Fruit fly (Drosophila melanogaster) whole organism, prepupa: Measurements from ENCODE around the gene CG14431.

Experiments
- Blimp-1 ChIP-seq: fragments of 200-800 bp; sonication (Bioruptor generic); optimal IDR thresholded peaks from 3 replicates; lab custom pipeline; 2017; ENCODE audit warnings: missing biosample characterization, missing genetic modification characterization, mild to moderate bottlenecking, moderate library complexity, missing genetic modification reagents
- CG11294 ChIP-seq: fragments of 200-800 bp; sonication (Bioruptor generic); IDR thresholded peaks from 2 replicates; pipeline ENCODE4 v1.3.6; 2022; ENCODE audit warnings: missing biosample characterization, missing genetic modification characterization
- CG11762 ChIP-seq: fragments of 200-800 bp; sonication (Bioruptor generic); optimal IDR thresholded peaks from 3 replicates; lab custom pipeline; 2016; ENCODE audit warnings: missing biosample characterization, missing genetic modification characterization; ENCODE audit not compliant: insufficient read depth
- CG11902 ChIP-seq: fragments of 200-800 bp; sonication (Bioruptor generic); optimal IDR thresholded peaks from 3 replicates; lab custom pipeline; 2016; ENCODE audit warnings: missing biosample characterization, missing genetic modification characterization
- CG15336 ChIP-seq: fragments of 200-800 bp; sonication (Bioruptor generic); IDR thresholded peaks from 2 replicates; pipeline ENCODE4 v1.3.6; 2022; ENCODE audit warnings: missing biosample characterization, missing genetic modification characterization
- CG16779 ChIP-seq: fragments of 200-800 bp; sonication (Bioruptor generic); optimal IDR thresholded peaks from 3 replicates; lab custom pipeline; 2017; ENCODE audit warnings: missing biosample characterization, mild to moderate bottlenecking, missing genetic modification characterization
- CG3032 ChIP-seq: fragments of 200-800 bp; optimal IDR thresholded peaks from 2 replicates; lab custom pipeline; 2019; ENCODE audit warnings: missing biosample characterization, mild to moderate bottlenecking, missing genetic modification characterization, moderate library complexity
- CG32006 ChIP-seq: fragments of 200-800 bp; sonication (Bioruptor generic); optimal IDR thresholded peaks from 3 replicates; lab custom pipeline; 2017; ENCODE audit warnings: missing biosample characterization, mild to moderate bottlenecking, missing genetic modification characterization
- CG3919 ChIP-seq: fragments of 200-800 bp; sonication (Bioruptor generic); optimal IDR thresholded peaks from 3 replicates; lab custom pipeline; 2016; ENCODE audit warnings: missing biosample characterization, missing genetic modification characterization
- CG4318 ChIP-seq: fragments of 200-800 bp; sonication (Bioruptor generic); optimal IDR thresholded peaks from 3 replicates; lab custom pipeline; 2017; ENCODE audit warnings: missing biosample characterization, mild to moderate bottlenecking, missing genetic modification characterization
- CG6163 ChIP-seq: fragments of 200-800 bp; sonication (Bioruptor generic); IDR thresholded peaks from 3 replicates; pipeline ENCODE4 v1.3.6; 2022; ENCODE audit warnings: missing biosample characterization, missing genetic modification characterization
- CG7368 ChIP-seq: fragments of 200-800 bp; sonication (Bioruptor generic); optimal IDR thresholded peaks from 3 replicates; lab custom pipeline; 2016; ENCODE audit warnings: missing biosample characterization, missing genetic modification characterization
- CG8119 ChIP-seq: fragments of 200-800 bp; sonication (Bioruptor generic); IDR thresholded peaks from 3 replicates; pipeline ENCODE4 v1.3.6; 2022; ENCODE audit warnings: missing biosample characterization, missing genetic modification characterization
- CG9139 ChIP-seq: fragments of 200-800 bp; sonication (Bioruptor generic); optimal IDR thresholded peaks from 3 replicates; lab custom pipeline; 2017; ENCODE audit warnings: missing biosample characterization, mild to moderate bottlenecking, missing genetic modification characterization
- Eip78C ChIP-seq: fragments of 200-800 bp; sonication (Bioruptor generic); peaks from one replicate; lab custom pipeline; 2016; ENCODE audit warnings: missing biosample characterization, missing genetic modification characterization
- Ets96B ChIP-seq: fragments of 200-800 bp; optimal IDR thresholded peaks from 2 replicates; lab custom pipeline; 2019; ENCODE audit warnings: missing biosample characterization, mild to moderate bottlenecking, missing genetic modification characterization, moderate library complexity
- Lpt ChIP-seq: fragments of 200-800 bp; sonication (Bioruptor generic); optimal IDR thresholded peaks from 3 replicates; lab custom pipeline; 2016; ENCODE audit warnings: missing biosample characterization, missing genetic modification characterization
- Met ChIP-seq: fragments of 200-800 bp; sonication (Bioruptor generic); optimal IDR thresholded peaks from 3 replicates; lab custom pipeline; 2016; ENCODE audit warnings: missing biosample characterization, missing genetic modification characterization
- Smox ChIP-seq: fragments of 200-800 bp; sonication (Bioruptor generic); optimal IDR thresholded peaks from 3 replicates; lab custom pipeline; 2016; ENCODE audit warnings: missing biosample characterization, missing genetic modification characterization
- Sox102F ChIP-seq: fragments of 200-800 bp; sonication (Bioruptor generic); optimal IDR thresholded peaks from 2 replicates; lab custom pipeline; 2016; ENCODE audit warnings: missing biosample characterization, mild to moderate bottlenecking, missing genetic modification characterization
- Sox14 ChIP-seq: fragments of 200-800 bp; sonication (Bioruptor generic); optimal IDR thresholded peaks from 3 replicates; lab custom pipeline; 2016; ENCODE audit warnings: missing biosample characterization, missing genetic modification characterization
- Sox15 ChIP-seq: fragments of 200-800 bp; sonication (Bioruptor generic); optimal IDR thresholded peaks from 3 replicates; lab custom pipeline; 2016; ENCODE audit warnings: missing biosample characterization, missing genetic modification characterization
- achi ChIP-seq: fragments of 200-800 bp; sonication (Bioruptor generic); optimal IDR thresholded peaks from 3 replicates; lab custom pipeline; 2016; ENCODE audit warnings: missing biosample characterization, missing genetic modification characterization
- dac ChIP-seq: fragments of 200-800 bp; sonication (Bioruptor generic); optimal IDR thresholded peaks from 2 replicates; lab custom pipeline; 2017; ENCODE audit warnings: missing biosample characterization, mild to moderate bottlenecking, missing genetic modification characterization
- dsx ChIP-seq: fragments of 200-800 bp; optimal IDR thresholded peaks from 3 replicates; lab custom pipeline; 2019; ENCODE audit warnings: missing biosample characterization, mild to moderate bottlenecking, missing genetic modification characterization, moderate library complexity; ENCODE audit not compliant: poor library complexity, severe bottlenecking
- eg ChIP-seq: fragments of 200-800 bp; sonication (Bioruptor generic); IDR thresholded peaks from 3 replicates; pipeline ENCODE4 v1.3.6; 2022; ENCODE audit warnings: missing biosample characterization, missing genetic modification characterization
- esn ChIP-seq: fragments of 200-800 bp; sonication (Bioruptor generic); optimal IDR thresholded peaks from 2 replicates; lab custom pipeline; 2016; ENCODE audit warnings: missing biosample characterization, mild to moderate bottlenecking, missing genetic modification characterization, moderate library complexity
- fd85E ChIP-seq: fragments of 200-800 bp; sonication (Bioruptor generic); optimal IDR thresholded peaks from 3 replicates; lab custom pipeline; 2016; ENCODE audit warnings: missing biosample characterization, missing genetic modification characterization
- salr ChIP-seq, 2 experiments: fragments of 200-800 bp; sonication (Bioruptor generic); optimal IDR thresholded peaks; 3 replicates each; lab custom pipeline; 2016 to 2018; ENCODE audit warnings: missing biosample characterization in 2 of 2, missing genetic modification characterization in 2 of 2, mild to moderate bottlenecking in 1 of 2
- ss ChIP-seq, 2 experiments: fragments of 200-800 bp; sonication (Bioruptor generic); optimal IDR thresholded peaks; 2 replicates in 1 of 2; 3 replicates in 1 of 2; lab custom pipeline; 2017 to 2018; ENCODE audit warnings: mild to moderate bottlenecking in 2 of 2, missing biosample characterization in 2 of 2, missing genetic modification characterization in 2 of 2, moderate library complexity in 1 of 2
- svp ChIP-seq: fragments of 200-800 bp; sonication (Bioruptor generic); peaks from one replicate; lab custom pipeline; 2016; ENCODE audit warnings: missing biosample characterization, missing genetic modification characterization
- topi ChIP-seq: fragments of 200-800 bp; sonication (Bioruptor generic); optimal IDR thresholded peaks from 3 replicates; lab custom pipeline; 2016; ENCODE audit warnings: missing biosample characterization, missing genetic modification characterization

The CG14431 gene

DNA sequence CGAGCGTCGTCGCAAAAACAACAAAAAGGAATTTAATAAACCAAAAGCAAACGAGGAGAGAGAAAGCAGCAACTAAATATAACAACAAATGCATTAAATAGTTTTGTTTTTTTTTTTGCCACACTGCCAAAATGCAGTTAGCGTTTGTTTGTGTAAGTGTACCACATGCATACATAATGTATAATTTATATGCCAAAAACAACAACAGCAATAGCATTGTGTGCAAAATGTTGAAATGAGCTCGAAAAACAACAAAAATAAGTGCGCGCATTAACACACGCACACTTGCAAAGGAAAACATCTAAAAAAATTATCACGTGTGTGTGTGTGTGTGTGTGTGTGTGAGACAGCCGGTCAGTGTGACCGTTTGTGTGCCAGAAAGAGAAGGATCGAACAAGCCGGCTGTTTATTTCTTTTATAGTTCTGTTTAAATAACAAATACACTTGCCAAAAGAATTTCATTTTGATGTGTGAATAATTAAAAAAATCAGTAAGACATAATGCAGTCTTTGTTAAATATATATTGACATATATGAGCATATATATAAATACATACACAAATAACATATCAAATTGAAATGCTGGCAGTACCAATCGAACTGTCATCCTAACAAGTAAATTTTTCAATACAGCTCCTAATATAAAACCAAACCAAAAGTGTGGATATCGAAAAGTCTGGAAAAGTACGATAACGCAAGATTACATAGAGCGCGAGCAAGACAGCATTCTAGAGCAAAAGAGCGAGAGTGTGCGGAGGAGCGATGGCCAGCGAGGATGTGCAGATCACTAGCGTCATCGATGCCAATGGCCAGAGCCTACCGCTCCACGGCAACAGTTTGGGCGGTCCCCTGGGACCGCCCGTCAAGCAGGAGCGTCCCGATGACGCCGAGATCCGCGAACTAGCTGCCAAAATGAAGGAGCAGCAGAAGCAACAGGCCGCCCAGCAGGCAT lies 39.2 kb upstream of the CG14431 start:
- TF ChIP-seq Eip78C (GFP tag; lab: Kevin White, UChicago) (peak; percentile 67), Sox102F (GFP tag; lab: Kevin White, UChicago) (peak; percentile 6), achi (no peak), fd85E (GFP tag; lab: Kevin White, UChicago) (no peak), esn (GFP tag; lab: Kevin White, UChicago) (no peak), CG6163 (no peak)

DNA sequence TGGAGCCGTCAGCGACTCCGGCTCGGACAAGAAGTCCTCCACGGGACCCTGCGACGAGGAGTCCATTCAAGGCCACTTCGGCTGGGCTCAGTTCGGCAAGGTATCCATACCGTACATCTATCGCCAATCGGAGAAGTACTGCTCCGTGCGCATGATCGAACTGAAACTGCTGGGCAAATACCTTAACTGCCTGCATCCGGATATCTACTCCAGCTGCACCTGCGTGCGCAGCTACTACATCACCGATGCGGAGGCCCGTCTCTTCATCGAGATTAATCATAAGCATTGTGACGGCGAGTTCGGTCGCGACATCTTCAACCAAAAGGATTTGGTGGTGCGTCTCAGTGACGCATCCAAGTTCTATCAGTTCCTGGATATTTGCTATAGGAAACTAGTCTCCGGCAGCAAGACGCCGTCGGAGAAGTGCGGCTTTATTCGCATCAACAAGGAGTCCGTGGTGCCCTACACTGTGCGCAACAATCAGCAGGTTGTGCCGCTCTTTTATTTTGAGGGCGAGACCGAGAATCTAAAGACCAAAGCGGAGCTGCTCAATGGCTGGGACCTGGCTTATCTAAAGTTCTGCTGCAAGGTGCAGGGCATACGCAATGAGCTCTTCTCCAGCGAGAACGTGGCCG lies 38.2 kb upstream of the CG14431 start:
- TF ChIP-seq CG7368 (GFP tag; lab: Kevin White, UChicago) (no peak), Sox14 (GFP tag; lab: Kevin White, UChicago) (no peak), Met (GFP tag; lab: Kevin White, UChicago) (no peak), CG16779 (no peak)

DNA sequence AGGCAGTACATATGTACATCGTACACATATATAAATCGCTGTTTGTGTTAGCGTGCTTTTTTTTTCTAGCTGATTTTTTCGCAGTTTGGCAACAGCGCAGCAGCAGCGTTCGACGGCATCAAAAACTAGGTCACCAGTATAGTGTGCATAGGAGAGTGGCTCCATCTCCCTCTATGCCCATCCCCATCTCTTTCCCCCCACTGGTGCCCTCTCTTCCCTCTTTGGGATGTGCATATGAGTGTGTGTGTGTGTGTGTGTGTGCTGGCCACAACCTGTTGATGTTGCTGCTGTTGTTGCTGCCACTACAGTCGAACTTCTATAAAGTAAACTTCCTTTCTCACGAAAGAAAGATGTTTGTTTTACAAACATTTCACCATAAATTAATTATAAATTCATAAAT lies 36.3 kb upstream of the CG14431 start:
- TF ChIP-seq Lpt (no peak), esn (GFP tag; lab: Kevin White, UChicago) (no peak), eg (GFP tag; lab: Robert Waterston, UW) (0 out of 3 replicates have a peak, but pooled peaks have one; percentile 37), CG6163 (0 out of 3 replicates have a peak, but pooled peaks have one; percentile 33)

DNA sequence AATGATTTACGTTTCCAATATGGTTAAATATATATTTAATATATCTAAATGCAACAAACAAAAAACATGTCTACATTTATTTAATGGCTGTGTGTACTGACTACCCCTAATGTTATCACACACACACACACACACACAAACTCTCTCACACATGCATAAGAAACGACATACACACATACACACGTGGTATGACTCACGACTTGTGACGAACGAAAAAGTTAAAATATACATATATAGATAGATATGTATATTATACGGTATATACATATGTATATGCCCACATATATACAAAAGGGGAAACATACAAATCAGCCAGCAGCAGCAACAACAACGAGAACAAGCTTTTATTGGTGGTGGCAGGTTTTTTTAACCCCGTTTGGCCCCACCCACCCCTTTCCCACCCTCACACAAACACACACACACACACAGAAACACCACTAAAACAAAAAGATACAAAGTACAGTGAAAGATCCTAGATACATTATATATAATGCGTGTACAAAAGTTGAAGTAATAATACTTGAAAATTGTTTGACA lies 33.1 kb upstream of the CG14431 start:
- TF ChIP-seq CG6163 = peak; percentile 5; the same call in 1 of the 3 replicates
- no peak for TF ChIP-seq Blimp-1
- TF ChIP-seq topi (GFP tag; lab: Kevin White, UChicago) = no peak
- 0 out of 2 replicates have a peak, but pooled peaks have one; percentile 8 for TF ChIP-seq CG15336 (GFP tag; lab: Robert Waterston, UW)
- TF ChIP-seq ss (GFP tag; optimal IDR thresholded peaks at IDR 0.05; lab: Kevin White, UChicago) = peak in 1 of 2 experiments; percentile 37
- TF ChIP-seq Eip78C (GFP tag; lab: Kevin White, UChicago) = peak; percentile 60
- TF ChIP-seq CG3032 = peak; percentile 11
- peak; percentile 1 for TF ChIP-seq dsx (GFP tag; lab: Kevin White, UChicago)
- TF ChIP-seq CG8119 = peak; percentile 28; the same call in 1 of the 3 replicates

DNA sequence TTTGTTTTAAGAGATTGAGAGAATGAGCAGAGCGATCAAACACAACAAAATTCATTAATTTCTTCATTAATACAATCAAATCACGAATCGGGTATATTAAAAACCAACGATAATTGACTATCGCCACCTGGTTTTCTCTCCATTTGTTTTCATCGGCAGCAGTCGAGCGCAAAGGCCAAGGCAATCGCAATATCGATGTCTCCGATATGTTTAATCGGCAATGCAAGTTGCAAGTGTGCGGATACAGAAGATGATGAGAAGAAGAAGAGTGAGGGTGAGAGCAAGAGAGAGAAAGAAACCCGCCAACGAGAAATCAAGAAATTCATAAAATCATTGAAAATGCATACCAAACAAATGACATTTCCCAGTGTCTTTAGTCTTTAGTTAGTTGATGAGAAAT lies 32.3 kb upstream of the CG14431 start:
- peak; percentile 77 for TF ChIP-seq svp (GFP tag; lab: Kevin White, UChicago)
- peak; percentile 47 for TF ChIP-seq Sox14 (GFP tag; lab: Kevin White, UChicago)
- peak; percentile 11 for TF ChIP-seq Eip78C (GFP tag; lab: Kevin White, UChicago)
- 0 out of 2 replicates have a peak, but pooled peaks have one; percentile 28 for TF ChIP-seq CG15336 (GFP tag; lab: Robert Waterston, UW)
- no peak for TF ChIP-seq salr (GFP tag; optimal IDR thresholded peaks at IDR 0.05; lab: Kevin White, UChicago)
- no peak for TF ChIP-seq Smox (GFP tag; lab: Kevin White, UChicago)
- TF ChIP-seq esn (GFP tag; lab: Kevin White, UChicago) = peak; percentile 29

DNA sequence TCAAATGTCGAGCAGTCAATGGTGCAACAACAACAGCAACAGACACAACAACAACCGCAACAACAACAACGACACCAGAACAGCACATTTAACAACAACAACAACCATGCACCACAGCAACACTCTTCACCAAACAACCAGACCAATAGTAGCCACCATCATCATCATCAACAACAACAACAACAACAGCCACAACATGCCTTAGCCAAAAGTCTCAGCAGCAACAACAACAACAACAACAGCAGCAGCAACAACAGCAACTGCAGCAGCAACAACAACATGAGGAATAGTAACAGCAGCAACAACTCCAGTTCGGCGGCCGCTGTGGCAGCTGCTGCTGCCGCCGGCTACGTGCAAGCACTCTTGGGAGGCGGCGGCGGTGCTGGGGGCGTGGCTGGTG lies 31.7 kb upstream of the CG14431 start:
- TF ChIP-seq dac (no peak), CG11762 (GFP tag; lab: Kevin White, UChicago) (no peak), Met (GFP tag; lab: Kevin White, UChicago) (no peak), ss (GFP tag; optimal IDR thresholded peaks at IDR 0.05; lab: Kevin White, UChicago) (no peak), CG15336 (GFP tag; lab: Robert Waterston, UW) (no peak), Ets96B (tag; lab: Kevin White, UChicago) (no peak), CG9139 (no peak), CG11902 (GFP tag; lab: Kevin White, UChicago) (no peak), Sox15 (no peak), CG16779 (no peak), CG11294 (GFP tag; lab: Robert Waterston, UW) (no peak), Blimp-1 (no peak), CG32006 (no peak), CG3919 (GFP tag; lab: Kevin White, UChicago) (no peak), CG4318 (GFP tag; lab: Kevin White, UChicago) (no peak)
